Fruit fly (Drosophila melanogaster) whole organism, pupa: Measurements from ENCODE around the gene Dscam4.
A peak's percentile ranks its signal among the peaks of the same experiment; 100 is the strongest.
"Not testable (repeated sequence)": the region's sequence is repeated elsewhere in the genome, so short reads cannot be mapped to it uniquely, and the experiment has no call there.

Source experiments
- CG10348 ChIP-seq: fragments of 200-800 bp; sonication (Bioruptor generic); IDR thresholded peaks from 2 replicates; pipeline ENCODE4 v1.3.6; 2022; ENCODE audit warnings: missing biosample characterization, missing genetic modification characterization
- CG12605 ChIP-seq: fragments of 200-800 bp; sonication (Bioruptor generic); IDR thresholded peaks from 2 replicates; pipeline ENCODE4 v1.3.6; 2022; ENCODE audit warnings: missing biosample characterization, missing genetic modification characterization
- CG13204 ChIP-seq: fragments of 200-800 bp; sonication (Bioruptor generic); optimal IDR thresholded peaks from 2 replicates; lab custom pipeline; 2018; ENCODE audit warnings: missing biosample characterization, mild to moderate bottlenecking, missing genetic modification characterization, moderate library complexity
- CG14655 ChIP-seq: fragments of 200-800 bp; sonication (Bioruptor generic); optimal IDR thresholded peaks from 3 replicates; lab custom pipeline; 2017; ENCODE audit warnings: mild to moderate bottlenecking, missing biosample characterization, missing genetic modification reagents, missing genetic modification characterization
- CG15710 ChIP-seq: fragments of 200-800 bp; sonication (Bioruptor generic); optimal IDR thresholded peaks from 2 replicates; lab custom pipeline; 2018; ENCODE audit warnings: missing biosample characterization, mild to moderate bottlenecking, missing genetic modification characterization, moderate library complexity
- CG17806 ChIP-seq: fragments of 200-800 bp; sonication (Bioruptor generic); optimal IDR thresholded peaks from 2 replicates; lab custom pipeline; 2018; ENCODE audit warnings: missing biosample characterization, mild to moderate bottlenecking, missing genetic modification characterization, moderate library complexity
- CG32121 ChIP-seq: fragments of 200-800 bp; sonication (Bioruptor generic); IDR thresholded peaks from 2 replicates; pipeline ENCODE4 v1.3.6; 2022; ENCODE audit warnings: missing biosample characterization, missing genetic modification characterization
- CG34367 ChIP-seq: fragments of 200-800 bp; sonication (Bioruptor generic); optimal IDR thresholded peaks from 2 replicates; lab custom pipeline; 2018; ENCODE audit warnings: missing biosample characterization, mild to moderate bottlenecking, missing genetic modification characterization
- CG4496 ChIP-seq: fragments of 200-800 bp; sonication (Bioruptor generic); IDR thresholded peaks from 3 replicates; pipeline ENCODE4 v1.3.6; 2022; ENCODE audit warnings: missing biosample characterization, missing genetic modification characterization
- CG8159 ChIP-seq: fragments of 200-800 bp; sonication (Bioruptor generic); optimal IDR thresholded peaks from 3 replicates; lab custom pipeline; 2018; ENCODE audit warnings: missing biosample characterization, mild to moderate bottlenecking, missing genetic modification characterization, moderate library complexity
- CG8301 ChIP-seq: fragments of 200-800 bp; sonication (Bioruptor generic); optimal IDR thresholded peaks from 2 replicates; lab custom pipeline; 2018; ENCODE audit warnings: missing biosample characterization, mild to moderate bottlenecking, missing genetic modification characterization
- CG9948 ChIP-seq: fragments of 200-800 bp; sonication (Bioruptor generic); optimal IDR thresholded peaks from 2 replicates; lab custom pipeline; 2018; ENCODE audit warnings: missing biosample characterization, mild to moderate bottlenecking, missing genetic modification characterization, moderate library complexity
- D1 ChIP-seq: fragments of 200-800 bp; sonication (Bioruptor generic); optimal IDR thresholded peaks from 2 replicates; lab custom pipeline; 2018; ENCODE audit warnings: missing biosample characterization, mild to moderate bottlenecking, missing genetic modification characterization, moderate library complexity
- EcR ChIP-seq: fragments of 200-800 bp; sonication (Bioruptor generic); optimal IDR thresholded peaks from 3 replicates; lab custom pipeline; 2019; ENCODE audit warnings: missing biosample characterization, missing genetic modification characterization, mild to moderate bottlenecking, moderate library complexity, missing genetic modification reagents
- Ets98B ChIP-seq: fragments of 200-800 bp; sonication (Bioruptor generic); IDR thresholded peaks from 2 replicates; pipeline ENCODE4 v1.3.6; 2022; ENCODE audit warnings: missing biosample characterization, missing genetic modification characterization
- Pif1A ChIP-seq: fragments of 200-800 bp; sonication (Bioruptor generic); optimal IDR thresholded peaks from 3 replicates; lab custom pipeline; 2016; ENCODE audit warnings: missing biosample characterization, missing genetic modification characterization
- Pif1B ChIP-seq: fragments of 200-800 bp; sonication (Bioruptor generic); optimal IDR thresholded peaks from 3 replicates; lab custom pipeline; 2016; ENCODE audit warnings: missing biosample characterization, missing genetic modification characterization
- Snoo ChIP-seq: fragments of 200-800 bp; sonication (Bioruptor generic); optimal IDR thresholded peaks from 3 replicates; lab custom pipeline; 2017; ENCODE audit warnings: missing biosample characterization, mild to moderate bottlenecking, missing genetic modification characterization, inconsistent platforms
- fd96Ca ChIP-seq: fragments of 200-800 bp; sonication (Bioruptor generic); IDR thresholded peaks from 3 replicates; pipeline ENCODE4 v1.3.6; 2022; ENCODE audit warnings: missing biosample characterization, missing genetic modification characterization
- gl ChIP-seq: fragments of 200-800 bp; sonication (Bioruptor generic); optimal IDR thresholded peaks from 2 replicates; lab custom pipeline; 2018; ENCODE audit warnings: missing biosample characterization, mild to moderate bottlenecking, missing genetic modification characterization
- rn ChIP-seq: fragments of 200-800 bp; sonication (Bioruptor generic); IDR thresholded peaks from 2 replicates; pipeline ENCODE4 v1.3.6; 2022; ENCODE audit warnings: missing biosample characterization, missing genetic modification characterization

Gene Dscam4

dm6 chr3L:8238347-8238746 lies at the start of gene Dscam4:
Dscam4 (plus strand) TSS chr3L:8238647.
- TF ChIP-seq CG4496; Ets98B; rn (GFP tag; lab: Robert Waterston, UW): not testable (repeated sequence)

- TF ChIP-seq Pif1B (GFP tag; lab: Kevin White, UChicago) (no peak), CG17806 (no peak), CG34367 (tag; lab: Kevin White, UChicago) (no peak), Snoo (tag; lab: Kevin White, UChicago) (no peak)
These were observed 49.2 kb upstream of the Dscam4 start for dm6 chr3L:8189234-8189633.

DNA sequence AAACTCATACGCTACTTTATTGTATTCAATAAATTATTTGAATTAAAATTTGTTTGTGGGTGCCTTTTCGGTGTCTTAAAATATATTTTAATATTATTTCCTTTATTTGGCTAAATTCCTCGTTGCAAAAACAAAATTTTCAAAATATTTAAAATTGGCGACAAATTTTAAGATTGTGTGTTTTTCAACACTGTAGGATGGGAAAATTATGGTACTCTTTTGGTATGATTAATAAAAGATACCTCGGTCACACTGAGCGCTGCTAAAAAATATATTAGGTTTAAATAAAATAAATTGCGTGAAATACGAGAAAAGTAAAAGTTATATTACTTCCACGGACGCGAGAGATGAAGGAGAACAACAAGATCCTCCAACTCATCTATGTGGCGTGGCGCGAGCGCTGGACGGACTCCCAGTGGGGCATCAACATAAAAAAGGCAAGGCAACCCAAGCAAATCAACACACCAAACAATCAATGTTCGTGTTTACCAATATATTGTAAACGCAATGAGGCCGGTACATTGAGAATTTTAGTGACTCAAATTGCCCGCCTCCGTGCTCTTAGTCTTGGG lies 47.3 kb upstream of the Dscam4 start, which contains the start of gene MED24:
Gene MED24 (plus strand): TSS at position 229 of the 572 bp plus-strand sequence.
- no peak for TF ChIP-seq Pif1A (GFP tag; lab: Kevin White, UChicago)
- TF ChIP-seq Snoo (tag; lab: Kevin White, UChicago), result no peak
- TF ChIP-seq CG8159 (tag; lab: Kevin White, UChicago), result no peak
- TF ChIP-seq CG10348, result no peak
- TF ChIP-seq fd96Ca (GFP tag; lab: Robert Waterston, UW), result no peak
- no peak for TF ChIP-seq CG32121 (GFP tag; lab: Robert Waterston, UW)
- TF ChIP-seq CG17806, result no peak
- TF ChIP-seq CG4496, result no peak
- no peak for TF ChIP-seq D1 (tag; lab: Kevin White, UChicago)
- no peak for TF ChIP-seq CG15710 (tag; lab: Kevin White, UChicago)
- no peak for TF ChIP-seq gl (tag; lab: Kevin White, UChicago)
- no peak for TF ChIP-seq CG8301 (tag; lab: Kevin White, UChicago)
- no peak for TF ChIP-seq CG9948 (tag; lab: Kevin White, UChicago)
- no peak for TF ChIP-seq Pif1B (GFP tag; lab: Kevin White, UChicago)
- no peak for TF ChIP-seq CG14655 (GFP tag; lab: Kevin White, UChicago)
- no peak for TF ChIP-seq CG13204 (GFP tag; lab: Kevin White, UChicago)
- no peak for TF ChIP-seq CG34367 (tag; lab: Kevin White, UChicago)

DNA sequence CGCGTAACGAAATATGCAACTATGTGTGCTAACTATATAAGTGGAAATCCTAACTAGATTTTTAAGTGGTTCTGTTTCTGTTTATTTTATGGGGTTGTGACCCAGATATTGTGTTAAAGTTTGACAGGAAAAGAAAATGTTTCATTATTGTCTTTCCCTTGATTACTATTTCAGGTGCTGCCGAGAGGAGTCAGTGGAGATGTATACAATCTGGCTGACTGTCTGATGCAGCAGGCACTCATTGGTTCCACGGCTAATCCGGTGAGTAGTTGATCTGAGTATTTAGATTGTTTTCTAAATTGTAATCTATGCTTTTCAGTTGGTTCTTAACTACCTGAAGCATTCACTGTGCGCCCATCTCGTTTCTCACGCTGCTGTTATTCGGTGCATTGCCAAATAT lies 45.4 kb upstream of the Dscam4 start, which contains the start of gene CG7387:
Gene CG7387 (minus strand): TSS at position 101 of the 400 bp plus-strand sequence.
- TF ChIP-seq CG8301 (tag; lab: Kevin White, UChicago) (no peak), EcR (GFP tag; lab: Kevin White, UChicago) (no peak), CG12605 (no peak)

- peak; percentile 67; the same call in 2 of the 3 replicates for TF ChIP-seq CG4496
- no peak for TF ChIP-seq CG8301 (tag; lab: Kevin White, UChicago)
- TF ChIP-seq CG15710 (tag; lab: Kevin White, UChicago), result peak; percentile 79
- TF ChIP-seq CG17806, result peak; percentile 69
- TF ChIP-seq Ets98B, result peak; percentile 53
- peak; percentile 68 for TF ChIP-seq CG9948 (tag; lab: Kevin White, UChicago)
- TF ChIP-seq CG34367 (tag; lab: Kevin White, UChicago), result no peak
- no peak for TF ChIP-seq EcR (GFP tag; lab: Kevin White, UChicago)
- TF ChIP-seq CG10348, result 0 out of 2 replicates have a peak, but pooled peaks have one; percentile 30
- peak; percentile 69 for TF ChIP-seq Snoo (tag; lab: Kevin White, UChicago)
- TF ChIP-seq fd96Ca (GFP tag; lab: Robert Waterston, UW), result peak; percentile 67
These were observed 40.6 kb upstream of the Dscam4 start, which contains the start of the genes UbcE2M and Dhps for dm6 chr3L:8197779-8198279. UbcE2M (minus strand) TSS chr3L:8197987. Dhps (plus strand) TSS chr3L:8198207.

DNA sequence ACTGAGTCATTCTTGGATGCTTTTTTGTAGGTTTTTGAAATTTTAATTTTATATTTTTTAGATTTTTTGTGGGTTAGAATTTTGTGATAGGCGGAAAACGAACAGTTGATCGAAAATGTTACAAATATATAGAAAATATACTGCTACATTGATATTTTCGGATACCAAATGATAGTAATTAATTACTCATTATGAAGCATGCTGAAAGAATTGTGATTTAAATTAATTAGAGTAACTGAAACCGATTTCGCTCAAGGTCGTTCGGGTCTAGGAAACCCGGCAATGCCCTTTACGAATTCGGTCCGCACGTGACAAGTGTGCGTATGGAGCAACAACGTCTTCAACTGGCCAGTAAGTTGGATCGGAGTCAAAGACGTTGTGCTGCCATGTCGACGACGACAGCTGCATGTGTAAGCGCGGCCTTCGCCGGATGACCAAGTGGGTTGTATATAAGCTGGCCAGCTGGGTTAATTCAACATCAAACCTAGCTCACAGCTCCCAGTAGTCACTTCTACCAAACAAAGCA lies 36.1 kb upstream of the Dscam4 start, which contains the start of the genes CG7366 and CG13679:
Gene CG7366 (minus strand): TSS at position 101 of the 526 bp plus-strand sequence.
Gene CG13679 (plus strand): TSS at position 476 of the 526 bp plus-strand sequence.
- TF ChIP-seq CG8301 (tag; lab: Kevin White, UChicago) (no peak), CG8159 (tag; lab: Kevin White, UChicago) (no peak), CG13204 (GFP tag; lab: Kevin White, UChicago) (no peak), Ets98B (no peak), Pif1A (GFP tag; lab: Kevin White, UChicago) (no peak), CG32121 (GFP tag; lab: Robert Waterston, UW) (no peak), CG15710 (tag; lab: Kevin White, UChicago) (no peak), D1 (tag; lab: Kevin White, UChicago) (no peak), CG12605 (no peak), CG34367 (tag; lab: Kevin White, UChicago) (no peak), CG9948 (tag; lab: Kevin White, UChicago) (no peak), gl (tag; lab: Kevin White, UChicago) (no peak), CG17806 (no peak), Pif1B (GFP tag; lab: Kevin White, UChicago) (no peak), fd96Ca (GFP tag; lab: Robert Waterston, UW) (no peak), Snoo (tag; lab: Kevin White, UChicago) (no peak), CG10348 (no peak)
